Worm (Caenorhabditis elegans) whole organism, L1 larva: Measurements from ENCODE around the gene Y97E10AR.8.

Experiments
- lin-15B ChIP-seq: fragments of 150-350 bp; sonication (generic microtip); optimal IDR thresholded peaks from 3 replicates; lab custom pipeline; 2014; ENCODE audit warnings: missing biosample characterization, missing genetic modification characterization
- lin-39 ChIP-seq: fragments of 150-350 bp; optimal IDR thresholded peaks from 2 replicates; lab custom pipeline; 2014; ENCODE audit warnings: missing biosample characterization, missing genetic modification reagents, missing genetic modification characterization
- snu-23 ChIP-seq: sonication (generic microtip); optimal IDR thresholded peaks from 2 replicates; lab custom pipeline; 2016; ENCODE audit warnings: missing genetic modification characterization, missing compliant biosample characterization
- unc-98 ChIP-seq: fragments of 200-800 bp; sonication (Bioruptor generic); IDR thresholded peaks from 2 replicates; pipeline ENCODE4 v1.3.6; 2022; ENCODE audit warnings: missing genetic modification characterization, missing compliant biosample characterization

DNA sequence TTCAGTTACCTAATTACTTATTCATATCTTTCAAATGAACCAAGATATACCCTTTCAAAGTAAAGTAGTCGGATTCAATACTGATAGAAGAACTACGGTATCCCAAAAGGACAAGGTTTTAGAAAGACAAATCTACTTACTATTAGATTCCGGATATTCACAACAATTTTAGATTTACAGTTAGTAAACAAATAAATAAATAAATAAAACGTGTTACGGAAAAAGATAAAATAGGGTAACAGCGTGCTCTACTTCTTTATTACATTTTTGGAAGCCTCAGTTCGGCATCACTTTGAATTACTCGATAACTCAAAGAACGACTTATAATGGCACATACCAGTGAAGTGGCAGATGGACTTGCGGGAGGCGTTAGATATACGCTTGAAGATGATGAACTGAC lies at the start of gene Y97E10AR.8:
- TF ChIP-seq snu-23 (GFP tag; lab: Kevin White, UChicago): no peak
- no peak for TF ChIP-seq lin-15B
- no peak for TF ChIP-seq unc-98 (GFP tag; lab: Robert Waterston, UW)
- TF ChIP-seq lin-39 (tag; lab: Kevin White, UChicago): no peak
